Fruit fly (Drosophila melanogaster): ENCODE data around the gene Snoo.

Gene Snoo

DNA sequence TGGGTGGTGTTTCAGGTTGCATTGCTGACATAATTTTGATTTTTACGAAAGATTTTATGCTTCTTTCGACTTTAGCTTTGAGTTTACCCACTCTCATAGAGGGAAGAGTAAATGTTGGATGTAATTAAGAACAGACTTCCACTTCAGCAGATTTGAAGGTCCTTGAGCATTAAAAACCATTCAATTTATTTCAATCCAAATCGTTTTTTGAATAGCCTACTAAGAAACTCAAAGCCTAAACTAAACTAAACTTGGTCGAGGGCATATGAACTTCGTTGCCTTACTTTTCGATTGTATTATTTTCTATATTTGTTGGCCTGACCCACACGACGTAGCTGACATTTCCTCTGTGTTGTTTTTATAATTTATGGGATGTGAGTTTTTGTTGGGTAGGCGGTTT, 71.1 kb downstream of the Snoo start (continued):
- peak; percentile 76 for TF ChIP-seq sens (GFP tag)
- no peak for TF ChIP-seq CG6272 (GFP tag; IDR thresholded peaks at IDR 0.05)
- TF ChIP-seq dmrt99B (tag; optimal IDR thresholded peaks at IDR 0.05): peak; percentile 25
- TF ChIP-seq tll (GFP tag; optimal IDR thresholded peaks at IDR 0.05): no peak
- TF ChIP-seq CG10321 (GFP tag; IDR thresholded peaks at IDR 0.05): no peak

DNA sequence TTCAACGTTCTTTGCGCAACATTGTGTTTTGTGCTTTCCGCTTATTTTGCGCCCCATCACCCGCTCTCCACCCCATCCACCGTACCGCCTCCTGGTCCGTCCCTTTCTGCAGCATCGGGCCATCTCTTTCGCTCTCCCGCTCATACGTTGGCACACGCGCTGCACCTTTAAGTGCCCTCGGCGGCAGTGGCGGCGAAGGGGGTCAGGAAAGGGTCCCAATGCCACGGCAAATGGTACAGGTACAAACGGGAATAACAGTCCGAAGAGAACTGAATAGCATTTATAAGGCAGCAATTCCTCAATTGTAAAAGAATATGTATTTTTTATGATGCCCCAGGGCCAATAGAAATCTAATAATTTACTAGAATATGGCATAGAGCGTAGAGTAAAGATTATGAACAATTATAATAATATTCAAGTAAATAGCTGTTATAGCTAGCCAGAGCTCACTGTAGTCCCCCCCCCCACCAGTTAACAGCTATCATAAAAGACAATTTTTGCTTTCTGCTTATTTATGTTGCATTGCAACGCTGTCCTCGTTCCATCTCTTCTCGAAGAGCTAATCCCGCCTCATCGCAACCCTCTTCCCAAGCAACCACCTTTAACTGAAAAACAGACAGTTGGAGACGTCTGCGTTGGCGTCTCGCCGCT, 72.7 kb downstream of the Snoo start:
- TF ChIP-seq CG2120 (GFP tag; optimal IDR thresholded peaks at IDR 0.05) (no peak), nerfin-2 (GFP tag; IDR thresholded peaks at IDR 0.05; ENCODE audit: partially characterized antibody) (no peak), Med (GFP tag) (peak; percentile 31), H15 (GFP tag; IDR thresholded peaks at IDR 0.05) (no peak), Dip3 (GFP tag; optimal IDR thresholded peaks at IDR 0.05) (no peak)

DNA sequence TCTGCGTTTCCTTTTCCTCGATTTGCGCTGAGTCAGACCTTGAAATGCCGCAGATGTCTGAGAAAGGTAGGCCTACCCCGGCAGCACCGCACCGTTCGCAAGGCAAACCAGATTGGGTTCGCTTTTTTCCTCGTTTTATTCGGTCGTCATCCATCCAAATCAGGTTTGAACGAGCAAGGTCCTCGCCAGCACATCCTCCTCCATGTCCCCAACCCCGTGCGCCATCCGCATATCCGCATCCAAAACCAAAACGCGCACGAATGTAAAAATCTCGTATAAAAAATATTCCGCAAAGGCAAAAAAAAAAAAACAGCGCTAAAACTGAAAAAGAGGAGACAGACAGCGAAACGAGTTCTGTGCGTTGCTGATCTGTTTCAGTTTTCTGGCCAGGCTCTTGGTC, 74.1 kb downstream of the Snoo start:
- TF ChIP-seq ham (GFP tag; IDR thresholded peaks at IDR 0.05): no peak
- TF ChIP-seq bbx (GFP tag; IDR thresholded peaks at IDR 0.05; ENCODE audit: partially characterized antibody): no peak
- no peak for TF ChIP-seq bcd (GFP tag; optimal IDR thresholded peaks at IDR 0.05)
- no peak for TF ChIP-seq CG11504 (tag; optimal IDR thresholded peaks at IDR 0.05)
- TF ChIP-seq Hsf (GFP tag; optimal IDR thresholded peaks at IDR 0.05): no peak
- no peak for TF ChIP-seq CG1792 (GFP tag; optimal IDR thresholded peaks at IDR 0.05)
- no peak for TF ChIP-seq klu (GFP tag; IDR thresholded peaks at IDR 0.05)
- no peak for TF ChIP-seq CG7963 (GFP tag; IDR thresholded peaks at IDR 0.05; ENCODE audit: partially characterized antibody)
- no peak for TF ChIP-seq CG18599 (GFP tag; optimal IDR thresholded peaks at IDR 0.05)
- no peak for TF ChIP-seq CG14965 (GFP tag; optimal IDR thresholded peaks at IDR 0.05; ENCODE audit: borderline replicate concordance)
- TF ChIP-seq nom (GFP tag; optimal IDR thresholded peaks at IDR 0.05): peak; percentile 76
- no peak for TF ChIP-seq ab (GFP tag; optimal IDR thresholded peaks at IDR 0.05)
- peak in 1 of 2 experiments; percentile 48 for TF ChIP-seq bsh (GFP tag; optimal IDR thresholded peaks at IDR 0.05)
- TF ChIP-seq nmo (GFP tag; optimal IDR thresholded peaks at IDR 0.05): no peak
- no peak for TF ChIP-seq dan (GFP tag; IDR thresholded peaks at IDR 0.05)
- TF ChIP-seq CG15514 (GFP tag; optimal IDR thresholded peaks at IDR 0.05): no peak
- no peak for TF ChIP-seq cato (GFP tag; optimal IDR thresholded peaks at IDR 0.05; ENCODE audit: borderline replicate concordance)

DNA sequence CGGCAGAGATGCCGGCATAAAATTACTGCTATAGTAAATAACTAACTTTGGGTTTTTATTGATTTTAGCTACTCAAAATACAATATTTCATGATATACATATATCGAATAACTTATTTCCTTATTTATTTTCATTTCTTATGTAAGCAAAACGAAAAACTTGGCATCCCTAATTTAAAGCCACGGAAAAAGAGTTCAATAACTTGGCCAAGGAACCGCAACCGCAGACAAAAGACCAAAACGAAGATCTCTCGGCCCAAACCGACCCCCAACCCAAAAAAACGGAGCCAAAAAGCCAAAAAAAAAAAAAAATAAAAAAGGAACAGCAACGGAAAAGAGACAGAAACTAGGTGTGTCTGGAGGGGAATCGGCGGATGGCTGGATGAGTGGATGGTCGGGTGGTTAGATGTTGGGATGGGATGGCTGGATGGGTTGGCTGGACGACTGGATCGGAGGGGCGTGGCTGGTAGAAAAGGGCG, 74.6 kb downstream of the Snoo start:
- peak; percentile 53 for TF ChIP-seq lbe (GFP tag; optimal IDR thresholded peaks at IDR 0.05)
- no peak for TF ChIP-seq CG18619 (GFP tag; optimal IDR thresholded peaks at IDR 0.05)
- no peak for TF ChIP-seq Mes4 (GFP tag; optimal IDR thresholded peaks at IDR 0.05)
- TF ChIP-seq Fer1 (GFP tag; optimal IDR thresholded peaks at IDR 0.05): no peak
- no peak for TF ChIP-seq CG6791 (GFP tag; IDR thresholded peaks at IDR 0.05; ENCODE audit: partially characterized antibody)
- no peak for TF ChIP-seq Dip2 (GFP tag; IDR thresholded peaks at IDR 0.05)
- no peak for TF ChIP-seq Stat92E (GFP tag; optimal IDR thresholded peaks at IDR 0.05)
- TF ChIP-seq GATAe (GFP tag; conservative IDR thresholded peaks at IDR 0.05): no peak
- no peak for TF ChIP-seq CG11696 (GFP tag; IDR thresholded peaks at IDR 0.05)
- peak; percentile 61 for TF ChIP-seq corto (GFP tag; optimal IDR thresholded peaks at IDR 0.05)
- TF ChIP-seq org-1 (GFP tag; optimal IDR thresholded peaks at IDR 0.05): no peak
- TF ChIP-seq CG12391 (tag; optimal IDR thresholded peaks at IDR 0.05): no peak
- no peak for TF ChIP-seq E2f1 (GFP tag; IDR thresholded peaks at IDR 0.05)
- no peak for TF ChIP-seq C15 (GFP tag; IDR thresholded peaks at IDR 0.05)
- peak; percentile 59 for TF ChIP-seq nom (GFP tag; optimal IDR thresholded peaks at IDR 0.05)

Measured in whole organism, embryonic.